Fruit fly (Drosophila melanogaster) whole organism, embryonic: Measurements from ENCODE around the gene CG34179.

Experiments used
- Aef1 ChIP-seq: fragments of 200-800 bp; sonication (Bioruptor generic); IDR thresholded peaks from 3 replicates; pipeline ENCODE4 v1.3.6; 2022; ENCODE audit warnings: missing biosample characterization, missing genetic modification characterization
- B-H2 ChIP-seq: fragments of 200-800 bp; sonication (Bioruptor generic); optimal IDR thresholded peaks from 2 replicates; lab custom pipeline; 2018; ENCODE audit warnings: missing biosample characterization, mild to moderate bottlenecking, missing genetic modification characterization
- Bdp1 ChIP-seq: fragments of 200-800 bp; sonication (Bioruptor generic); optimal IDR thresholded peaks from 3 replicates; lab custom pipeline; 2016; ENCODE audit warnings: missing biosample characterization, missing genetic modification characterization
- CG10209 ChIP-seq: fragments of 200-800 bp; sonication (Bioruptor generic); optimal IDR thresholded peaks from 3 replicates; lab custom pipeline; 2017; ENCODE audit warnings: missing biosample characterization, mild to moderate bottlenecking, missing genetic modification characterization, missing genetic modification reagents
- CG10267 ChIP-seq: fragments of 200-800 bp; sonication (Bioruptor generic); optimal IDR thresholded peaks from 2 replicates; lab custom pipeline; 2018; ENCODE audit warnings: missing biosample characterization, mild to moderate bottlenecking, missing genetic modification characterization, moderate library complexity
- CG10321 ChIP-seq: fragments of 200-800 bp; sonication (Bioruptor generic); IDR thresholded peaks from 2 replicates; pipeline ENCODE4 v1.3.6; 2022; ENCODE audit warnings: missing biosample characterization, missing genetic modification characterization
- CG10543 ChIP-seq: fragments of 200-800 bp; sonication (Bioruptor generic); optimal IDR thresholded peaks from 3 replicates; lab custom pipeline; 2017; ENCODE audit warnings: missing biosample characterization, mild to moderate bottlenecking, missing genetic modification characterization, moderate library complexity
- CG11456 ChIP-seq: fragments of 200-800 bp; sonication (Bioruptor generic); IDR thresholded peaks from 3 replicates; pipeline ENCODE4 v1.3.6; 2022; ENCODE audit warnings: missing biosample characterization, missing genetic modification characterization
- CG11695 ChIP-seq: fragments of 200-800 bp; sonication (Bioruptor generic); IDR thresholded peaks from 3 replicates; pipeline ENCODE4 v1.3.6; 2022; ENCODE audit warnings: missing biosample characterization, missing genetic modification characterization
- CG12071 ChIP-seq: fragments of 200-800 bp; sonication (Bioruptor generic); optimal IDR thresholded peaks from 3 replicates; lab custom pipeline; 2018; ENCODE audit warnings: missing biosample characterization, mild to moderate bottlenecking, missing genetic modification characterization
- CG12155 ChIP-seq: fragments of 200-800 bp; sonication (Bioruptor generic); optimal IDR thresholded peaks from 3 replicates; lab custom pipeline; 2016; ENCODE audit warnings: missing biosample characterization, missing genetic modification characterization
- CG12219 ChIP-seq: fragments of 200-800 bp; sonication (Bioruptor generic); optimal IDR thresholded peaks from 3 replicates; lab custom pipeline; 2018; ENCODE audit warnings: missing biosample characterization, mild to moderate bottlenecking, missing genetic modification characterization
- CG1233 ChIP-seq: fragments of 200-800 bp; sonication (Bioruptor generic); optimal IDR thresholded peaks from 4 replicates; lab custom pipeline; 2018; ENCODE audit warnings: missing biosample characterization, mild to moderate bottlenecking, missing genetic modification characterization
- CG13287 ChIP-seq: fragments of 200-800 bp; sonication (Bioruptor generic); IDR thresholded peaks from 2 replicates; pipeline ENCODE4 v1.3.6; 2022; ENCODE audit warnings: missing biosample characterization, missing genetic modification characterization; ENCODE audit not compliant: partially characterized antibody
- CG13894 ChIP-seq: fragments of 200-800 bp; sonication (Bioruptor generic); optimal IDR thresholded peaks from 3 replicates; lab custom pipeline; 2018; ENCODE audit warnings: missing biosample characterization, mild to moderate bottlenecking, missing genetic modification characterization, moderate library complexity
- CG17568 ChIP-seq: fragments of 200-800 bp; sonication (Bioruptor generic); optimal IDR thresholded peaks from 2 replicates; lab custom pipeline; 2018; ENCODE audit warnings: missing biosample characterization, mild to moderate bottlenecking, missing genetic modification characterization, moderate library complexity
- CG18262 ChIP-seq: fragments of 200-800 bp; optimal IDR thresholded peaks from 3 replicates; lab custom pipeline; 2019; ENCODE audit warnings: missing biosample characterization, mild to moderate bottlenecking, missing genetic modification characterization, moderate library complexity
- CG18599 ChIP-seq: fragments of 200-800 bp; sonication (Bioruptor generic); optimal IDR thresholded peaks from 3 replicates; lab custom pipeline; 2017; ENCODE audit warnings: missing biosample characterization, missing genetic modification characterization, mild to moderate bottlenecking, moderate library complexity, missing genetic modification reagents
- CG3281 ChIP-seq: fragments of 200-800 bp; sonication (Bioruptor generic); optimal IDR thresholded peaks from 3 replicates; lab custom pipeline; 2017; ENCODE audit warnings: missing biosample characterization, mild to moderate bottlenecking, missing genetic modification characterization
- CG34376 ChIP-seq: fragments of 200-800 bp; sonication (Bioruptor generic); optimal IDR thresholded peaks from 2 replicates; lab custom pipeline; 2018; ENCODE audit warnings: missing biosample characterization, mild to moderate bottlenecking, missing genetic modification characterization
- CG6683 ChIP-seq: fragments of 200-800 bp; sonication (Bioruptor generic); optimal IDR thresholded peaks from 2 replicates; lab custom pipeline; 2017; ENCODE audit warnings: missing biosample characterization, mild to moderate bottlenecking, missing genetic modification characterization, missing genetic modification reagents
- CG6765 ChIP-seq: fragments of 200-800 bp; sonication (Bioruptor generic); optimal IDR thresholded peaks from 3 replicates; lab custom pipeline; 2017; ENCODE audit warnings: missing biosample characterization, mild to moderate bottlenecking, missing genetic modification characterization
- CG7357 ChIP-seq: fragments of 200-800 bp; sonication (Bioruptor generic); IDR thresholded peaks from 3 replicates; pipeline ENCODE4 v1.3.6; 2022; ENCODE audit warnings: missing biosample characterization, missing genetic modification characterization
- CG8924 ChIP-seq: fragments of 200-800 bp; optimal IDR thresholded peaks from 3 replicates; lab custom pipeline; 2019; ENCODE audit warnings: missing biosample characterization, mild to moderate bottlenecking, missing genetic modification characterization, moderate library complexity
- CHES-1-like ChIP-seq: fragments of 200-800 bp; sonication (Bioruptor generic); optimal IDR thresholded peaks from 2 replicates; lab custom pipeline; 2016; ENCODE audit warnings: missing biosample characterization, missing genetic modification characterization
- Deaf1 ChIP-seq: fragments of 200-800 bp; optimal IDR thresholded peaks from 3 replicates; lab custom pipeline; 2019; ENCODE audit warnings: missing biosample characterization, mild to moderate bottlenecking, missing genetic modification characterization, moderate library complexity
- Eip74EF ChIP-seq, 2 experiments: fragments of 200-800 bp in 1 of 2; fragments of >200 bp in 1 of 2; sonication (Bioruptor generic) in 1 of 2; optimal IDR thresholded peaks; 2 replicates each; lab custom pipeline; 2017 to 2019; ENCODE audit warnings: missing biosample characterization in 2 of 2, missing genetic modification characterization in 2 of 2, mild to moderate bottlenecking in 1 of 2, moderate library complexity in 1 of 2
- Fer1 ChIP-seq: fragments of 200-800 bp; sonication (Bioruptor generic); optimal IDR thresholded peaks from 2 replicates; lab custom pipeline; 2017; ENCODE audit warnings: missing biosample characterization, mild to moderate bottlenecking, missing genetic modification characterization
- HHEX ChIP-seq: fragments of 200-800 bp; sonication (Bioruptor generic); optimal IDR thresholded peaks from 3 replicates; lab custom pipeline; 2017; ENCODE audit warnings: missing biosample characterization, mild to moderate bottlenecking, missing genetic modification characterization, missing genetic modification reagents
- Med ChIP-seq: fragments of 200-800 bp; sonication (Bioruptor generic); peaks from one replicate; lab custom pipeline; 2016; ENCODE audit warnings: missing biosample characterization, missing genetic modification characterization, mild to moderate bottlenecking, inconsistent platforms, moderate library complexity
- Meics ChIP-seq: fragments of 200-800 bp; sonication (Bioruptor generic); optimal IDR thresholded peaks from 2 replicates; lab custom pipeline; 2017; ENCODE audit warnings: missing biosample characterization, mild to moderate bottlenecking, missing genetic modification characterization
- NFAT ChIP-seq: fragments of 200-800 bp; sonication (Bioruptor generic); IDR thresholded peaks from 2 replicates; pipeline ENCODE4 v1.3.6; 2022; ENCODE audit warnings: missing biosample characterization, missing genetic modification characterization
- Rfx ChIP-seq: fragments of 200-800 bp; sonication (Bioruptor generic); IDR thresholded peaks from 2 replicates; pipeline ENCODE4 v1.3.6; 2022; ENCODE audit warnings: missing biosample characterization, missing genetic modification characterization
- Sox100B ChIP-seq: fragments of 200-800 bp; sonication (Bioruptor generic); optimal IDR thresholded peaks from 3 replicates; lab custom pipeline; 2018; ENCODE audit warnings: missing biosample characterization, mild to moderate bottlenecking, missing genetic modification characterization
- Stat92E ChIP-seq, 3 experiments: fragments of >200 bp in 2 of 3; fragments of 200-800 bp in 1 of 3; sonication (Bioruptor generic) in 1 of 3; optimal IDR thresholded peaks; 2 replicates each; lab custom pipeline; 2017 to 2019; ENCODE audit warnings: missing biosample characterization in 3 of 3, missing genetic modification characterization in 3 of 3, mild to moderate bottlenecking in 1 of 3, moderate library complexity in 1 of 3
- abd-A ChIP-seq: fragments of 200-800 bp; sonication (Bioruptor generic); optimal IDR thresholded peaks from 3 replicates; lab custom pipeline; 2019; ENCODE audit warnings: missing biosample characterization, mild to moderate bottlenecking, missing genetic modification characterization, moderate library complexity
- ash1 ChIP-seq: fragments of 200-800 bp; sonication (Bioruptor generic); optimal IDR thresholded peaks from 2 replicates; lab custom pipeline; 2018; ENCODE audit warnings: missing biosample characterization, mild to moderate bottlenecking, missing genetic modification characterization
- br ChIP-seq: fragments of >200 bp; optimal IDR thresholded peaks from 2 replicates; lab custom pipeline; 2017
- exex ChIP-seq: fragments of 200-800 bp; sonication (Bioruptor generic); optimal IDR thresholded peaks from 4 replicates; lab custom pipeline; 2018; ENCODE audit warnings: missing biosample characterization, mild to moderate bottlenecking, missing genetic modification characterization, moderate library complexity
- gce ChIP-seq: fragments of 200-800 bp; sonication (Bioruptor generic); IDR thresholded peaks from 3 replicates; pipeline ENCODE4 v1.3.6; 2022; ENCODE audit warnings: missing biosample characterization, missing genetic modification characterization
- lab ChIP-seq: fragments of 200-800 bp; sonication (Bioruptor generic); optimal IDR thresholded peaks from 3 replicates; lab custom pipeline; 2017; ENCODE audit warnings: missing biosample characterization, missing genetic modification characterization, mild to moderate bottlenecking, moderate library complexity, missing genetic modification reagents
- mirr ChIP-seq: fragments of 200-800 bp; sonication (Bioruptor generic); optimal IDR thresholded peaks from 3 replicates; lab custom pipeline; 2018; ENCODE audit warnings: missing biosample characterization, mild to moderate bottlenecking, missing genetic modification characterization
- repo ChIP-seq: fragments of 200-800 bp; sonication (Bioruptor generic); optimal IDR thresholded peaks from 2 replicates; lab custom pipeline; 2016; ENCODE audit warnings: missing biosample characterization, missing genetic modification characterization
- salm ChIP-seq: fragments of 200-800 bp; sonication (Bioruptor generic); optimal IDR thresholded peaks from 2 replicates; lab custom pipeline; 2018; ENCODE audit warnings: missing biosample characterization, mild to moderate bottlenecking, missing genetic modification characterization
- sd ChIP-seq: fragments of 200-800 bp; sonication (Bioruptor generic); optimal IDR thresholded peaks from 3 replicates; lab custom pipeline; 2018; ENCODE audit warnings: missing biosample characterization, mild to moderate bottlenecking, missing genetic modification characterization, moderate library complexity
- sob ChIP-seq: fragments of 200-800 bp; sonication (Bioruptor generic); IDR thresholded peaks from 2 replicates; pipeline ENCODE4 v1.3.6; 2022; ENCODE audit warnings: missing biosample characterization, missing genetic modification characterization
- zfh2 ChIP-seq: fragments of 200-800 bp; sonication (Bioruptor generic); optimal IDR thresholded peaks from 2 replicates; lab custom pipeline; 2016; ENCODE audit warnings: missing biosample characterization, missing genetic modification characterization

The CG34179 gene

dm6 chr2L:6084694-6085093 is 36.2 kb upstream of the CG34179 start (continued):
- TF ChIP-seq Fer1 (no peak), CG10543 (GFP tag; lab: Kevin White, UChicago) (peak; percentile 9), CG18262 (tag; lab: Kevin White, UChicago) (no peak), CG10267 (tag; lab: Kevin White, UChicago) (no peak), gce (GFP tag; lab: Robert Waterston, UW) (no peak), exex (peak; percentile 91), repo (GFP tag; lab: Kevin White, UChicago) (no peak), CG18599 (GFP tag; lab: Kevin White, UChicago) (peak; percentile 19), Med (GFP tag; lab: Kevin White, UChicago) (peak; percentile 63), CG11695 (GFP tag; lab: Robert Waterston, UW) (no peak), B-H2 (no peak), br (lab: Kevin White, UChicago) (no peak), CG6683 (GFP tag; lab: Kevin White, UChicago) (no peak), mirr (GFP tag; lab: Kevin White, UChicago) (peak; percentile 85), CG34376 (GFP tag; lab: Kevin White, UChicago) (peak; percentile 63)

dm6 chr2L:6082936-6083627 is 34.6 kb upstream of the CG34179 start:
- TF ChIP-seq Aef1 (peak; percentile 17; the same call in 1 of the 3 replicates), NFAT (peak; percentile 14; the same call in 1 of the 2 replicates), CG10321 (no peak), CG3281 (GFP tag; lab: Kevin White, UChicago) (peak; percentile 32), CG13287 (GFP tag; lab: Robert Waterston, UW) (0 out of 2 replicates have a peak, but pooled peaks have one; percentile 26), salm (tag; lab: Kevin White, UChicago) (peak; percentile 11), Meics (GFP tag; lab: Kevin White, UChicago) (peak; percentile 46), Rfx (GFP tag; lab: Robert Waterston, UW) (peak; percentile 10; the same call in 1 of the 2 replicates), CG10543 (GFP tag; lab: Kevin White, UChicago) (peak; percentile 95), CG12071 (peak; percentile 55), sob (GFP tag; lab: Robert Waterston, UW) (0 out of 2 replicates have a peak, but pooled peaks have one; percentile 5), CG11456 (GFP tag; lab: Robert Waterston, UW) (no peak), CG7357 (no peak), Eip74EF (GFP tag; optimal IDR thresholded peaks at IDR 0.05; lab: Kevin White, UChicago) (peak in 1 of 2 experiments; percentile 88), CG17568 (GFP tag; lab: Kevin White, UChicago) (peak; percentile 54), Med (GFP tag; lab: Kevin White, UChicago) (peak; percentile 73), Stat92E (GFP tag; optimal IDR thresholded peaks at IDR 0.05; lab: Kevin White, UChicago) (no peak), Deaf1 (tag; lab: Kevin White, UChicago) (peak; percentile 99), CG12155 (GFP tag; lab: Kevin White, UChicago) (peak; percentile 27), Bdp1 (GFP tag; lab: Kevin White, UChicago) (peak; percentile 8), exex (peak; percentile 88), CHES-1-like (peak; percentile 0), CG12219 (peak; percentile 9), Sox100B (peak; percentile 35), abd-A (tag; lab: Kevin White, UChicago) (peak; percentile 66), sd (peak; percentile 80), CG8924 (tag; lab: Kevin White, UChicago) (peak; percentile 37), CG1233 (GFP tag; lab: Kevin White, UChicago) (peak; percentile 2), CG10209 (peak; percentile 34), HHEX (GFP tag; lab: Kevin White, UChicago) (peak; percentile 45), CG6765 (peak; percentile 5), zfh2 (no peak), ash1 (GFP tag; lab: Kevin White, UChicago) (no peak), lab (GFP tag; lab: Kevin White, UChicago) (peak; percentile 56), CG13894 (tag; lab: Kevin White, UChicago) (peak; percentile 55)
